Fruit fly (Drosophila melanogaster) Kc167 (cell line): ENCODE measurements around the gene CG42828.

Experiments
- Myc ChIP-seq: fragments of >200 bp; optimal IDR thresholded peaks from 2 replicates; lab custom pipeline; 2017; ENCODE audit warnings: missing external identifiers
- psq ChIP-seq: fragments of >200 bp; optimal IDR thresholded peaks from 2 replicates; lab custom pipeline; 2017; ENCODE audit warnings: missing external identifiers
- ttk ChIP-seq: sonication (Bioruptor generic); optimal IDR thresholded peaks from 2 replicates; lab custom pipeline; 2017; ENCODE audit warnings: missing external identifiers

dm6 chr3R:23359420-23359819 is 14.1 kb upstream of the CG42828 start:
- TF ChIP-seq ttk (lab: Kevin White, UChicago) (no peak), Myc (no peak), psq (lab: Kevin White, UChicago) (no peak)
